Worm (Caenorhabditis elegans): Measurements from ENCODE around the gene adk-1.

- TF ChIP-seq lin-15B (tag; optimal IDR thresholded peaks at IDR 0.05): no peak
- TF ChIP-seq nhr-47 (tag; optimal IDR thresholded peaks at IDR 0.05): no peak
- TF ChIP-seq fkh-4 (tag; optimal IDR thresholded peaks at IDR 0.05; ENCODE audit: borderline replicate concordance): no peak
- TF ChIP-seq Y116A8C.19 (tag; optimal IDR thresholded peaks at IDR 0.05; ENCODE audit: borderline replicate concordance): no peak
- TF ChIP-seq nhr-11 (tag; optimal IDR thresholded peaks at IDR 0.05): no peak
Measured at ce11 chrIV:11183013-11183412, 27.6 kb downstream of the adk-1 start, which contains the start of gene prx-14.
